Fruit fly (Drosophila melanogaster): Measurements from ENCODE around the gene RtGEF.

DNA sequence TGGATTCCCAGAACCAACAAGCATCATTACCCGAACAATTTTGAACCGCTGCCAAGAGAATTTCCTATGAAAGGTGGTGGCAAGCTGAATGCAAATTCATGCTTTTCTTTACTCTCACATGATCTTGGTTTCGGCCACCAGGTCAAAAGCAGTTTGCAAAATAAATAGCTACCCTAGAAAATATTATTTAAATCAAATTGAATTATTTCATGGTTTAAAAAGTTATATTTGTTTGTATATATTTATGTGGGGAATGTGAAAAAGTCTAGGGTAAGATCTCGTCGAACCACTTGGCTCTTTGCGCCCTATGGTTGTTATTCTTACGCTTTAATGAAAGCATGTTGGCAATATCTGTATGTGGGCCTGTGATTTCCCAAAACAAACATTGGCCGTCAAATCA, 1.5 kb downstream of the RtGEF start:
- no peak for TF ChIP-seq schlank (tag; optimal IDR thresholded peaks at IDR 0.05)
- TF ChIP-seq CG3407 (GFP tag; optimal IDR thresholded peaks at IDR 0.05) = no peak
- TF ChIP-seq Poxn (GFP tag; IDR thresholded peaks at IDR 0.05) = no peak
- TF ChIP-seq CG13123 (GFP tag; optimal IDR thresholded peaks at IDR 0.05) = no peak
- no peak for TF ChIP-seq klu (GFP tag; IDR thresholded peaks at IDR 0.05)
- no peak for TF ChIP-seq CG14667 (GFP tag; IDR thresholded peaks at IDR 0.05)
- TF ChIP-seq Max (GFP tag; optimal IDR thresholded peaks at IDR 0.05) = no peak
- no peak for TF ChIP-seq gro (GFP tag; optimal IDR thresholded peaks at IDR 0.05)
- no peak for TF ChIP-seq dmrt11E (tag; optimal IDR thresholded peaks at IDR 0.05)
- no peak for TF ChIP-seq Jarid2 (GFP tag; optimal IDR thresholded peaks at IDR 0.05)
- TF ChIP-seq CG6654 (GFP tag; optimal IDR thresholded peaks at IDR 0.05) = no peak
- TF ChIP-seq ham (GFP tag; IDR thresholded peaks at IDR 0.05) = no peak
- TF ChIP-seq rib (GFP tag; IDR thresholded peaks at IDR 0.05) = no peak
- no peak for TF ChIP-seq CG2712 (tag; optimal IDR thresholded peaks at IDR 0.05)
